Worm (Caenorhabditis elegans): ENCODE measurements around the gene lst-4.

- TF ChIP-seq Y95B8A.8 (GFP tag; IDR thresholded peaks at IDR 0.05): no peak
- no peak for TF ChIP-seq T07F8.4 (tag; optimal IDR thresholded peaks at IDR 0.05)
- no peak for TF ChIP-seq C06A6.2 (GFP tag; conservative IDR thresholded peaks at IDR 0.05)
- TF ChIP-seq K12H6.12 (tag; optimal IDR thresholded peaks at IDR 0.05): no peak
Measured at ce11 chrIV:14107647-14108046, 38.0 kb upstream of the lst-4 start.

Measured in whole organism, young adult.